Fruit fly (Drosophila melanogaster) whole organism, embryonic: ENCODE data around the gene Hrd3.

Source experiments
- Adf1 ChIP-seq: fragments of 200-800 bp; sonication (Bioruptor generic); IDR thresholded peaks from 2 replicates; pipeline ENCODE4 v1.3.6; 2022; ENCODE audit warnings: missing biosample characterization, missing genetic modification characterization
- B-H2 ChIP-seq: fragments of 200-800 bp; sonication (Bioruptor generic); optimal IDR thresholded peaks from 2 replicates; lab custom pipeline; 2018; ENCODE audit warnings: missing biosample characterization, mild to moderate bottlenecking, missing genetic modification characterization
- CG10147 ChIP-seq: fragments of 200-800 bp; sonication (Bioruptor generic); optimal IDR thresholded peaks from 2 replicates; lab custom pipeline; 2019; ENCODE audit warnings: missing biosample characterization, mild to moderate bottlenecking, missing genetic modification characterization, moderate library complexity
- CG11093 ChIP-seq: fragments of 200-800 bp; sonication (Bioruptor generic); IDR thresholded peaks from 3 replicates; pipeline ENCODE4 v1.3.6; 2022; ENCODE audit warnings: missing biosample characterization, missing genetic modification characterization
- CG12104 ChIP-seq: fragments of 200-800 bp; sonication (Bioruptor generic); optimal IDR thresholded peaks from 3 replicates; lab custom pipeline; 2016; ENCODE audit warnings: missing biosample characterization, missing genetic modification characterization
- CG12155 ChIP-seq: fragments of 200-800 bp; sonication (Bioruptor generic); optimal IDR thresholded peaks from 3 replicates; lab custom pipeline; 2016; ENCODE audit warnings: missing biosample characterization, missing genetic modification characterization
- CG12219 ChIP-seq: fragments of 200-800 bp; sonication (Bioruptor generic); optimal IDR thresholded peaks from 3 replicates; lab custom pipeline; 2018; ENCODE audit warnings: missing biosample characterization, mild to moderate bottlenecking, missing genetic modification characterization
- CG12391 ChIP-seq: fragments of 200-800 bp; sonication (Bioruptor generic); optimal IDR thresholded peaks from 3 replicates; lab custom pipeline; 2018; ENCODE audit warnings: missing biosample characterization, mild to moderate bottlenecking, missing genetic modification characterization, moderate library complexity
- CG15514 ChIP-seq: fragments of 200-800 bp; sonication (Bioruptor generic); optimal IDR thresholded peaks from 3 replicates; lab custom pipeline; 2017; ENCODE audit warnings: missing biosample characterization, missing genetic modification characterization, mild to moderate bottlenecking, moderate library complexity, missing genetic modification reagents
- CG1647 ChIP-seq: fragments of 200-800 bp; sonication (Bioruptor generic); optimal IDR thresholded peaks from 3 replicates; lab custom pipeline; 2016; ENCODE audit warnings: missing biosample characterization, missing genetic modification characterization
- CG2199 ChIP-seq: fragments of 200-800 bp; sonication (Bioruptor generic); IDR thresholded peaks from 3 replicates; pipeline ENCODE4 v1.3.6; 2022; ENCODE audit warnings: missing biosample characterization, missing genetic modification characterization
- CG2678 ChIP-seq: fragments of 200-800 bp; sonication (Bioruptor generic); optimal IDR thresholded peaks from 3 replicates; lab custom pipeline; 2019; ENCODE audit warnings: missing biosample characterization, mild to moderate bottlenecking, missing genetic modification characterization, moderate library complexity
- CG30403 ChIP-seq: fragments of 200-800 bp; sonication (Bioruptor generic); optimal IDR thresholded peaks from 3 replicates; lab custom pipeline; 2016; ENCODE audit warnings: missing biosample characterization, missing genetic modification characterization
- CG31224 ChIP-seq: fragments of 200-800 bp; sonication (Bioruptor generic); IDR thresholded peaks from 2 replicates; pipeline ENCODE4 v1.3.6; 2022; ENCODE audit warnings: missing biosample characterization, missing genetic modification characterization
- CG7987 ChIP-seq: fragments of 200-800 bp; sonication (Bioruptor generic); optimal IDR thresholded peaks from 2 replicates; lab custom pipeline; 2018; ENCODE audit warnings: missing biosample characterization, mild to moderate bottlenecking, missing genetic modification characterization, moderate library complexity
- CG8281 ChIP-seq: fragments of 200-800 bp; sonication (Bioruptor generic); optimal IDR thresholded peaks from 2 replicates; lab custom pipeline; 2018; ENCODE audit warnings: missing biosample characterization, mild to moderate bottlenecking, missing genetic modification characterization, moderate library complexity
- CrebB ChIP-seq: fragments of 200-800 bp; sonication (Bioruptor generic); optimal IDR thresholded peaks from 3 replicates; lab custom pipeline; 2018; ENCODE audit warnings: missing biosample characterization, mild to moderate bottlenecking, missing genetic modification characterization
- D19B ChIP-seq: fragments of 200-800 bp; sonication (Bioruptor generic); optimal IDR thresholded peaks from 2 replicates; lab custom pipeline; 2017; ENCODE audit warnings: missing biosample characterization, mild to moderate bottlenecking, missing genetic modification characterization
- Fer3 ChIP-seq: fragments of 200-800 bp; sonication (Bioruptor generic); optimal IDR thresholded peaks from 2 replicates; lab custom pipeline; 2018; ENCODE audit warnings: missing biosample characterization, mild to moderate bottlenecking, missing genetic modification characterization, moderate library complexity
- HLH3B ChIP-seq: fragments of 200-800 bp; sonication (Bioruptor generic); IDR thresholded peaks from 2 replicates; pipeline ENCODE4 v1.3.6; 2022; ENCODE audit warnings: missing biosample characterization, missing genetic modification characterization
- HLHmδ ChIP-seq: fragments of 200-800 bp; sonication (Bioruptor generic); optimal IDR thresholded peaks from 2 replicates; lab custom pipeline; 2018; ENCODE audit warnings: missing biosample characterization, mild to moderate bottlenecking, missing genetic modification characterization, moderate library complexity
- Hand ChIP-seq: fragments of 200-800 bp; sonication (Bioruptor generic); optimal IDR thresholded peaks from 2 replicates; lab custom pipeline; 2017; ENCODE audit warnings: mild to moderate bottlenecking, missing biosample characterization, missing genetic modification reagents, missing genetic modification characterization
- Lhr ChIP-seq: fragments of 200-800 bp; sonication (Bioruptor generic); optimal IDR thresholded peaks from 3 replicates; lab custom pipeline; 2017; ENCODE audit warnings: mild to moderate bottlenecking, missing biosample characterization, missing genetic modification reagents, missing genetic modification characterization
- Nf-YB ChIP-seq: fragments of 200-800 bp; sonication (Bioruptor generic); optimal IDR thresholded peaks from 3 replicates; lab custom pipeline; 2019; ENCODE audit warnings: missing biosample characterization, mild to moderate bottlenecking, missing genetic modification characterization, moderate library complexity
- Ptx1 ChIP-seq: fragments of 200-800 bp; sonication (Bioruptor generic); IDR thresholded peaks from 2 replicates; pipeline ENCODE4 v1.3.6; 2022; ENCODE audit warnings: missing biosample characterization, missing genetic modification characterization
- Rx ChIP-seq: fragments of 200-800 bp; sonication (Bioruptor generic); IDR thresholded peaks from 2 replicates; pipeline ENCODE4 v1.3.6; 2022; ENCODE audit warnings: missing biosample characterization, missing genetic modification characterization
- Sin3A ChIP-seq: fragments of >200 bp; optimal IDR thresholded peaks from 2 replicates; lab custom pipeline; 2018
- Usf ChIP-seq: fragments of 200-800 bp; sonication (Bioruptor generic); optimal IDR thresholded peaks from 2 replicates; lab custom pipeline; 2017; ENCODE audit warnings: missing genotype, missing biosample characterization, missing genetic modification characterization
- Xbp1 ChIP-seq: fragments of 200-800 bp; sonication (Bioruptor generic); optimal IDR thresholded peaks from 3 replicates; lab custom pipeline; 2016; ENCODE audit warnings: missing biosample characterization, mild to moderate bottlenecking, missing genetic modification characterization
- abd-A ChIP-seq: fragments of 200-800 bp; sonication (Bioruptor generic); optimal IDR thresholded peaks from 3 replicates; lab custom pipeline; 2019; ENCODE audit warnings: missing biosample characterization, mild to moderate bottlenecking, missing genetic modification characterization, moderate library complexity
- ac ChIP-seq: fragments of 200-800 bp; sonication (Bioruptor generic); optimal IDR thresholded peaks from 3 replicates; lab custom pipeline; 2017; ENCODE audit warnings: missing biosample characterization, mild to moderate bottlenecking, missing genetic modification characterization
- br ChIP-seq: fragments of >200 bp; optimal IDR thresholded peaks from 2 replicates; lab custom pipeline; 2017
- cato ChIP-seq: fragments of 200-800 bp; sonication (Bioruptor generic); optimal IDR thresholded peaks from 2 replicates; lab custom pipeline; 2016; ENCODE audit warnings: missing biosample characterization, missing genetic modification characterization, borderline replicate concordance
- crol ChIP-seq: fragments of 200-800 bp; sonication (Bioruptor generic); IDR thresholded peaks from 2 replicates; pipeline ENCODE4 v1.3.6; 2022; ENCODE audit warnings: missing biosample characterization, missing genetic modification characterization
- dimm ChIP-seq: fragments of 200-800 bp; sonication (Bioruptor generic); IDR thresholded peaks from 2 replicates; pipeline ENCODE4 v1.3.6; 2022; ENCODE audit warnings: missing biosample characterization, missing genetic modification characterization
- en ChIP-seq: fragments of 200-800 bp; sonication (Bioruptor generic); optimal IDR thresholded peaks from 2 replicates; lab custom pipeline; 2016; ENCODE audit warnings: missing biosample characterization, missing genetic modification characterization
- fu2 ChIP-seq: fragments of 200-800 bp; sonication (Bioruptor generic); optimal IDR thresholded peaks from 2 replicates; lab custom pipeline; 2016; ENCODE audit warnings: missing biosample characterization, missing genetic modification characterization
- gcm ChIP-seq: fragments of 200-800 bp; sonication (Bioruptor generic); optimal IDR thresholded peaks from 2 replicates; lab custom pipeline; 2019; ENCODE audit warnings: missing biosample characterization, mild to moderate bottlenecking, missing genetic modification characterization, moderate library complexity
- ham ChIP-seq: fragments of 200-800 bp; sonication (Bioruptor generic); IDR thresholded peaks from 2 replicates; pipeline ENCODE4 v1.3.6; 2022; ENCODE audit warnings: missing biosample characterization, missing genetic modification characterization
- jigr1 ChIP-seq: fragments of 200-800 bp; sonication (Bioruptor generic); IDR thresholded peaks from 3 replicates; pipeline ENCODE4 v1.3.6; 2022; ENCODE audit warnings: missing biosample characterization, missing genetic modification characterization
- nau ChIP-seq: fragments of 200-800 bp; sonication (Bioruptor generic); optimal IDR thresholded peaks from 3 replicates; lab custom pipeline; 2017; ENCODE audit warnings: missing biosample characterization, mild to moderate bottlenecking, missing genetic modification characterization, missing genetic modification reagents
- oc ChIP-seq: fragments of 200-800 bp; sonication (Bioruptor generic); optimal IDR thresholded peaks from 2 replicates; lab custom pipeline; 2018; ENCODE audit warnings: missing biosample characterization, mild to moderate bottlenecking, missing genetic modification characterization, moderate library complexity
- pan ChIP-seq, 4 experiments: fragments of >200 bp in 3 of 4; fragments of 200-800 bp in 1 of 4; sonication (Bioruptor generic) in 1 of 4; optimal IDR thresholded peaks in 3 of 4; IDR thresholded peaks in 1 of 4; 2 replicates each; pipeline versions ENCODE4 v1.3.6 to Lab custom; 2017 to 2022; ENCODE audit warnings: missing biosample characterization in 2 of 4, missing genetic modification characterization in 2 of 4, mixed read lengths in 1 of 4
- peb ChIP-seq: fragments of 200-800 bp; sonication (Bioruptor generic); IDR thresholded peaks from 2 replicates; pipeline ENCODE4 v1.3.6; 2022; ENCODE audit warnings: missing biosample characterization, missing genetic modification characterization
- salm ChIP-seq: fragments of 200-800 bp; sonication (Bioruptor generic); optimal IDR thresholded peaks from 2 replicates; lab custom pipeline; 2018; ENCODE audit warnings: missing biosample characterization, mild to moderate bottlenecking, missing genetic modification characterization
- schlank ChIP-seq: fragments of 200-800 bp; sonication (Bioruptor generic); optimal IDR thresholded peaks from 2 replicates; lab custom pipeline; 2018; ENCODE audit warnings: missing biosample characterization, mild to moderate bottlenecking, missing genetic modification characterization
- scrt ChIP-seq: fragments of 200-800 bp; sonication (Bioruptor generic); optimal IDR thresholded peaks from 2 replicates; lab custom pipeline; 2018; ENCODE audit warnings: missing biosample characterization, mild to moderate bottlenecking, missing genetic modification characterization, moderate library complexity
- sens ChIP-seq: fragments of 200-800 bp; sonication (Bioruptor generic); peaks from one replicate; lab custom pipeline; 2016; ENCODE audit warnings: missing biosample characterization, missing genetic modification characterization
- sob ChIP-seq: fragments of 200-800 bp; sonication (Bioruptor generic); IDR thresholded peaks from 2 replicates; pipeline ENCODE4 v1.3.6; 2022; ENCODE audit warnings: missing biosample characterization, missing genetic modification characterization
- ssp ChIP-seq: fragments of 200-800 bp; sonication (Bioruptor generic); IDR thresholded peaks from 2 replicates; pipeline ENCODE4 v1.3.6; 2022; ENCODE audit warnings: missing biosample characterization, missing genetic modification characterization
- stc ChIP-seq: fragments of 200-800 bp; sonication (Bioruptor generic); IDR thresholded peaks from 2 replicates; pipeline ENCODE4 v1.3.6; 2022; ENCODE audit warnings: missing biosample characterization, missing genetic modification characterization
- trh ChIP-seq: fragments of 200-800 bp; sonication (Bioruptor generic); optimal IDR thresholded peaks from 2 replicates; lab custom pipeline; 2016; ENCODE audit warnings: missing biosample characterization, missing genetic modification characterization

The Hrd3 gene

DNA sequence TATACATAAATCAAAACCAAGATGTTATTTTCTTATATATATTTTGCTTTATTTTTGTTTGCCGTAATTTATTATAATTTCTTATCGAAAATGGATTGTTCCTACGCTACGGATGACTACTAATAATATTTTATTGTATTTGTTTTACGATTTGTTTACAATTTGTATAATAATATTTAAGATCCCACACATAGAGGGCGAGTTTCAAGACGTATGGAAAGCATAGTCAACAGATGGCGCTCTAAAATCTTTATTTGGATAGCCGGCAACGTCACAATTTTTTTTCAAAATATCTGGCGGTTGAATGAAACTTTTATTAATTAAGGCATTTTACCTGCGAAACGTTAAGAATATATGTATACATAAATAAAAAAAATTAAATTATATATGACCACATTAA is 36.4 kb downstream of the Hrd3 start (continued):
- TF ChIP-seq trh (no peak), B-H2 (GFP tag; lab: Kevin White, UChicago) (peak; percentile 72), jigr1 (peak; percentile 48; the same call in 1 of the 3 replicates), Fer3 (tag; lab: Kevin White, UChicago) (peak; percentile 27), CG2199 (GFP tag; lab: Robert Waterston, UW) (peak; percentile 93), pan (optimal IDR thresholded peaks at IDR 0.05; lab: Kevin White, UChicago) (no peak), pan (GFP tag; optimal IDR thresholded peaks at IDR 0.05 in 1 of 2, IDR thresholded peaks at IDR 0.05 in 1 of 2) (peak in 1 of 2 experiments; percentile 27), stc (GFP tag; lab: Robert Waterston, UW) (no peak), salm (tag; lab: Kevin White, UChicago) (peak; percentile 67), Sin3A (lab: Kevin White, UChicago) (no peak), CG11093 (GFP tag; lab: Robert Waterston, UW) (no peak), peb (GFP tag; lab: Robert Waterston, UW) (no peak), CG10147 (GFP tag; lab: Kevin White, UChicago) (peak; percentile 36), CG15514 (GFP tag; lab: Kevin White, UChicago) (peak; percentile 34), br (lab: Kevin White, UChicago) (no peak), CG2678 (tag; lab: Kevin White, UChicago) (peak; percentile 42), dimm (GFP tag; lab: Robert Waterston, UW) (no peak), Lhr (GFP tag; lab: Kevin White, UChicago) (peak; percentile 87), abd-A (tag; lab: Kevin White, UChicago) (peak; percentile 63), ac (no peak), fu2 (GFP tag; lab: Kevin White, UChicago) (no peak), cato (no peak), Usf (GFP tag; lab: Kevin White, UChicago) (no peak), HLHmδ (GFP tag; lab: Kevin White, UChicago) (no peak), schlank (tag; lab: Kevin White, UChicago) (no peak), en (GFP tag; lab: Kevin White, UChicago) (no peak), oc (no peak), CG30403 (peak; percentile 42), nau (GFP tag; lab: Kevin White, UChicago) (no peak), CG8281 (tag; lab: Kevin White, UChicago) (no peak), D19B (GFP tag; lab: Kevin White, UChicago) (no peak), Adf1 (no peak), CG12155 (peak; percentile 1), Rx (GFP tag; lab: Robert Waterston, UW) (no peak), Xbp1 (GFP tag; lab: Kevin White, UChicago) (peak; percentile 55), Ptx1 (GFP tag; lab: Robert Waterston, UW) (peak; percentile 46; the same call in 1 of the 2 replicates), scrt (GFP tag; lab: Kevin White, UChicago) (no peak), CG12219 (GFP tag; lab: Kevin White, UChicago) (no peak), crol (GFP tag; lab: Robert Waterston, UW) (no peak), CG12391 (tag; lab: Kevin White, UChicago) (peak; percentile 43), sens (GFP tag; lab: Kevin White, UChicago) (no peak), CG31224 (GFP tag; lab: Robert Waterston, UW) (no peak), CG12104 (no peak), CG7987 (GFP tag; lab: Kevin White, UChicago) (peak; percentile 34), sob (GFP tag; lab: Robert Waterston, UW) (no peak), Hand (GFP tag; lab: Kevin White, UChicago) (no peak), gcm (GFP tag; lab: Kevin White, UChicago) (no peak), ssp (GFP tag; lab: Robert Waterston, UW) (no peak), CG1647 (no peak), Nf-YB (GFP tag; lab: Kevin White, UChicago) (no peak), ham (GFP tag; lab: Robert Waterston, UW) (no peak), HLH3B (GFP tag; lab: Robert Waterston, UW) (no peak), CrebB (no peak)
